Fruit fly (Drosophila melanogaster) whole organism, embryonic: Measurements from ENCODE around the gene CG42390.

Experiments
- CG10274 ChIP-seq: fragments of 200-800 bp; sonication (Bioruptor generic); optimal IDR thresholded peaks from 3 replicates; lab custom pipeline; 2017; ENCODE audit warnings: missing biosample characterization, mild to moderate bottlenecking, missing genetic modification characterization
- CG10321 ChIP-seq: fragments of 200-800 bp; sonication (Bioruptor generic); IDR thresholded peaks from 2 replicates; pipeline ENCODE4 v1.3.6; 2022; ENCODE audit warnings: missing biosample characterization, missing genetic modification characterization
- CG4617 ChIP-seq: fragments of 200-800 bp; sonication (Bioruptor generic); optimal IDR thresholded peaks from 3 replicates; lab custom pipeline; 2016; ENCODE audit warnings: missing biosample characterization, missing genetic modification characterization, borderline replicate concordance
- CG8388 ChIP-seq: fragments of 200-800 bp; sonication (Bioruptor generic); optimal IDR thresholded peaks from 2 replicates; lab custom pipeline; 2019; ENCODE audit warnings: missing biosample characterization, mild to moderate bottlenecking, missing genetic modification characterization, moderate library complexity
- HLH54F ChIP-seq: fragments of 200-800 bp; sonication (Bioruptor generic); optimal IDR thresholded peaks from 3 replicates; lab custom pipeline; 2016; ENCODE audit warnings: missing biosample characterization, missing genetic modification characterization
- exex ChIP-seq: fragments of 200-800 bp; sonication (Bioruptor generic); optimal IDR thresholded peaks from 4 replicates; lab custom pipeline; 2018; ENCODE audit warnings: missing biosample characterization, mild to moderate bottlenecking, missing genetic modification characterization, moderate library complexity
- fd96Cb ChIP-seq: fragments of 200-800 bp; sonication (Bioruptor generic); optimal IDR thresholded peaks from 2 replicates; lab custom pipeline; 2018; ENCODE audit warnings: missing biosample characterization, mild to moderate bottlenecking, missing genetic modification characterization, moderate library complexity
- twi ChIP-seq: fragments of 200-800 bp; optimal IDR thresholded peaks from 2 replicates; lab custom pipeline; 2019; ENCODE audit warnings: missing biosample characterization, mild to moderate bottlenecking, missing genetic modification characterization, moderate library complexity

DNA sequence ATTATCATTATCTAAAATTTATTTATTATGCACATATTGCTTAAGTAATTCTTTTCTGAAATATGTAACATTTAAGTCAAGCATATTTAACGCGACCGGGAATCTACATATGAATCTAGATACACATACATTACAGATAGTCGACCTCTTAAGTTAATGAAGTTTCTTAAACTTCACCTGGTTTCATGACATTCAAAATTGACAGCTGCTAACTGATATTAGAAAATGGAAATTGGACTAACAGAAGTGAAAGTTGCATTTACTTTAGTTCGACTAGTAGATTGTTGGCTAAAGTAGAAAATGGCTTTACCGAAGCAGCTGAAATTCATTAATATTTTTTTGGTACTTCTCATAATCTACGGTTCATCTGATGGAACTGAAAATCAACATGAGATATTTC lies 6.7 kb upstream of the CG42390 start, which contains the start of gene Ir94a:
- TF ChIP-seq CG8388 (GFP tag; lab: Kevin White, UChicago) (no peak), CG4617 (no peak), HLH54F (GFP tag; lab: Kevin White, UChicago) (no peak), twi (tag; lab: Kevin White, UChicago) (no peak), CG10274 (GFP tag; lab: Kevin White, UChicago) (no peak), exex (tag; lab: Kevin White, UChicago) (no peak), fd96Cb (tag; lab: Kevin White, UChicago) (no peak), CG10321 (GFP tag; lab: Robert Waterston, UW) (no peak)
